Fruit fly (Drosophila melanogaster) whole organism: ENCODE results near the gene CG34001.

Experiments used
- CG8478 ChIP-seq: fragments of >200 bp; optimal IDR thresholded peaks from 2 replicates; lab custom pipeline; 2018; ENCODE audit warnings: inconsistent platforms
- Dll ChIP-seq: fragments of >200 bp; optimal IDR thresholded peaks from 2 replicates; lab custom pipeline; 2017

DNA sequence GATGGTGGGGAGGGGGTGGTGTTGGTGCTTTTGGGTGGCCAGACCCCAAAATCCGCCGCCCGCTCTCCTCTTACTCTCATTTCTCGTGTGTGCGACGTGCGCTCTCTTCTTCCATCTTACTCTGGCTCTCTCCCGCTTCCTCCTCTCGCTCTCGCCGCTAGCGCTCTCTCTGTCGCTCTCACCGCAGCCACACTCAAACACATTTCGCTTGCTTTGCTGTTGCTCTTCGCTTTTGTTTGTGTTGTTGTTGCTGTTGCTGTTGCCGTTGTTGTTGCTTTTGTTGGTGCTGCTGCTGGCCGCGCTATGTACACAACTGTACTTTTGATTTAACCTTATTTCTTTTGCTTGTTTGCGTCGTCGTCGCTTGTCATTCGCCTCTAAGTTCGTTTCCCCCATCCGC lies 50.9 kb downstream of the CG34001 start:
- peak; percentile 17 for TF ChIP-seq CG8478 (lab: Kevin White, UChicago)
- peak; percentile 99 for TF ChIP-seq Dll (lab: Kevin White, UChicago)
